Fruit fly (Drosophila melanogaster): Measurements from ENCODE around the gene CG34450.

Gene CG34450

DNA sequence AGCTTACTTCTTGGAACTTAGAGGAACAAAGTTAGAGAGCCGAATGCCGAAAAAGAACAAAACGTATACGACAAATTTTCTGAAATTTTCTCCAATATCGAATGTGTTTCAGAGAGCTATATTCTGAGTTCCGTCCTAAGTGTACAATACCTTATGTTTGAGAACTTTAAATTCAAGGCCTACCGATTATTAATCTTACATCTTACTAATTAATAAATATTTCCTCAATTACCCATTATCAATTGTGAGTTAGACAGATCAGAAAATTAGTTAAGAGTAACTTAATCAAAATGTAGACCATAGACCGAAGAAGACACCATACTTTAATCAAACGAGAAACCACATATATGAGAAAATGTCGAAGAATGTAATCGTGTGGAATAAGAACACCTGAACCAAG, at the start of gene CG34450:
Gene CG34450 (minus strand): TSS at position 101 of the 400 bp plus-strand sequence.
- TF ChIP-seq Dll (optimal IDR thresholded peaks at IDR 0.05) = no peak
- no peak for TF ChIP-seq pan (optimal IDR thresholded peaks at IDR 0.05)
- no peak for TF ChIP-seq CG8478 (optimal IDR thresholded peaks at IDR 0.05)
- TF ChIP-seq EcR (GFP tag; optimal IDR thresholded peaks at IDR 0.05) = no peak
- TF ChIP-seq usp (GFP tag; optimal IDR thresholded peaks at IDR 0.05) = no peak

DNA sequence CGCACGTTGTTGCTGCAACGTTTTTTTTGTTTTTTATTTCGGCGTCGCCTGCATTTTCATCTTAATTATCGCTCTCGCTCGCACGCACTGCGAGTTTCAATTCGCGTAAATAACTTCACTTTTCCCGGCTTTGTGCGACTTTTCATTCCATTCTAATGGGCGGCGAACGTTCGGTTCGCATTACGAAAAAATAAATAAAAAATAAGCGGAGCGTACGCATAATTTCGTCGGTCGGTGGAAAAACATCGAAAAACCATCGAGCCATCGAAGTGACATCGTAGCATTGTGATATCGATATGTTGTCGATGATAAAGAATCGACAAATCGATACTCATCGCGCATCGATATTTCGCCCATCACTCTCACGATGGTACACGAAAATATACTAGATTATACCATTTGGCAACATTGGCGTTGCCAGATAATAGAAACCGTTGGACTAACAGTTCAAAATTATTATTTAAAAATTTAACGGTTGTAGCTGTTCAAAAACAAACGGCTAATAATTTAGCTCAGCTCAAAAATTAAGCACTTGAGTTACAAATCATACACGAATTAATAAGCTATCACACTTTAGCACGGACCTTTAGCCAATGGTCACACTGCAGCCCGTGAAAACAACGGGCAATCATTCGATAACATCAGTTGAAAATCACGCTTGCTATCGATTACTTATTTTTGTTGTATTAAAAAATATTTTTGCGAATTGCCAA, 25.9 kb upstream of the CG34450 start, which contains the start of the genes Zdhhc8 and BCL7-like:
Gene Zdhhc8 (minus strand): TSS at position 232 of the 713 bp plus-strand sequence.
Gene BCL7-like (plus strand): TSS at position 639 of the 713 bp plus-strand sequence.
- TF ChIP-seq psq (optimal IDR thresholded peaks at IDR 0.05) = no peak
- no peak for TF ChIP-seq usp (GFP tag; optimal IDR thresholded peaks at IDR 0.05)
- no peak for TF ChIP-seq pan (optimal IDR thresholded peaks at IDR 0.05)
- TF ChIP-seq CG8478 (optimal IDR thresholded peaks at IDR 0.05) = no peak
- TF ChIP-seq EcR (GFP tag; optimal IDR thresholded peaks at IDR 0.05) = no peak
- TF ChIP-seq Dll (optimal IDR thresholded peaks at IDR 0.05) = no peak

DNA sequence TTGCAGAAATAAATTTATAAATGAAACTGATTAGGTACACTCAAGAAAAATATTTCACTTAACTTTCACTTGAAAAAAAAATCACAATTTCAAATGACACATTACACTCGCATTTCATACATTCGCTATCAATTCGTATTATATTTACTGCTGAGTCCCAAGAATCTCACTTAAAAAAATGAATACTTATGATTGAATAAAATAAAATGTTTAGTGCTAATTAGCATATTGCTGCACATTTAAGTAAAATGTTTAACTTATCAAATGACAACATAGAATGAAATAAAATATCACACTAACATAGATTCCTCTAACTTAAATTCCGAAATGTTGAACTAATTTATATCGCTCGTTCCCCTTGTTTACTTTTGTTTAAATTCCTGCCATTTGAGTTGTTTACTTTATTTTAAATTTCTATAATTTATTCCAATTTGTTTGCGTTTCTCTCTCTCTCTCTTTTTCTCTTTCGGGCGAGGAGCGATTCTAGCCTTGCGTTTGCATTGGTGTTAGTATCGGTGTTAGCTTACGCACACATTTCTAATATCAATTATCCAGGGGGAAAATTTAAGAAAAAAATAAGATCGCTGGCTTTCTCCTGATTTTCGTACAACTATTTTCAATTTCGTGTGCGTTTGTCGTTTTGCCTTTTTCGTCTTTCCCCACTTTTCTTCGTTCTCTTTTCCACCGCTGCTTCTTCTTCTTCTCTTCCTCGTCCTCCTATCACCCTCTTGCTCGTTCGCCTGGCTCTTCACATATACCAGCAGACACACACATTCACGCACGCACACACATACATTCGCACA, 25.1 kb upstream of the CG34450 start:
- TF ChIP-seq pan (optimal IDR thresholded peaks at IDR 0.05) (no peak), usp (GFP tag; optimal IDR thresholded peaks at IDR 0.05) (no peak), Dll (optimal IDR thresholded peaks at IDR 0.05) (no peak), EcR (GFP tag; optimal IDR thresholded peaks at IDR 0.05) (no peak), psq (optimal IDR thresholded peaks at IDR 0.05) (no peak), CG8478 (optimal IDR thresholded peaks at IDR 0.05) (no peak)

DNA sequence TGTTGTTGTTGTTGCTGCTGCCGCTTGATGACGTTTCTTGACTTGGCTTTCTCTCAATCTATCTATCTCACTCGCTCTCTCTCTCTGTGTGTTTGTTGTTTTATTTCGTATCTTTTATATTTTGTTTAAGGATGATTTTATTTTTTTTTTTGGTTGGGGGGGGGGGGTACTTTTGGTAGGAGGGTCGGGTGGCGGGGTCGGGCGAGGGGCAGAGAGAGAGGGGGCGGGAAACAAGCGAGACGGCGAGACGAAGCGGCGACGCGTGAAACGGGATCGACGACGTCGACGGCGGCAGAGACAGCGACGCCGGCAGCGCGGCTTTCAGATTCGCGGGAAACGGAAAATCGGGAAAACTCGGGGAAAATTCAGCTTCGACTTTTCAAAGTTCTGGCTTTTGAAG, 24.5 kb upstream of the CG34450 start:
- TF ChIP-seq psq (optimal IDR thresholded peaks at IDR 0.05) (no peak), EcR (GFP tag; optimal IDR thresholded peaks at IDR 0.05) (no peak), pan (optimal IDR thresholded peaks at IDR 0.05) (no peak), CG8478 (optimal IDR thresholded peaks at IDR 0.05) (no peak), Dll (optimal IDR thresholded peaks at IDR 0.05) (no peak), usp (GFP tag; optimal IDR thresholded peaks at IDR 0.05) (no peak)

DNA sequence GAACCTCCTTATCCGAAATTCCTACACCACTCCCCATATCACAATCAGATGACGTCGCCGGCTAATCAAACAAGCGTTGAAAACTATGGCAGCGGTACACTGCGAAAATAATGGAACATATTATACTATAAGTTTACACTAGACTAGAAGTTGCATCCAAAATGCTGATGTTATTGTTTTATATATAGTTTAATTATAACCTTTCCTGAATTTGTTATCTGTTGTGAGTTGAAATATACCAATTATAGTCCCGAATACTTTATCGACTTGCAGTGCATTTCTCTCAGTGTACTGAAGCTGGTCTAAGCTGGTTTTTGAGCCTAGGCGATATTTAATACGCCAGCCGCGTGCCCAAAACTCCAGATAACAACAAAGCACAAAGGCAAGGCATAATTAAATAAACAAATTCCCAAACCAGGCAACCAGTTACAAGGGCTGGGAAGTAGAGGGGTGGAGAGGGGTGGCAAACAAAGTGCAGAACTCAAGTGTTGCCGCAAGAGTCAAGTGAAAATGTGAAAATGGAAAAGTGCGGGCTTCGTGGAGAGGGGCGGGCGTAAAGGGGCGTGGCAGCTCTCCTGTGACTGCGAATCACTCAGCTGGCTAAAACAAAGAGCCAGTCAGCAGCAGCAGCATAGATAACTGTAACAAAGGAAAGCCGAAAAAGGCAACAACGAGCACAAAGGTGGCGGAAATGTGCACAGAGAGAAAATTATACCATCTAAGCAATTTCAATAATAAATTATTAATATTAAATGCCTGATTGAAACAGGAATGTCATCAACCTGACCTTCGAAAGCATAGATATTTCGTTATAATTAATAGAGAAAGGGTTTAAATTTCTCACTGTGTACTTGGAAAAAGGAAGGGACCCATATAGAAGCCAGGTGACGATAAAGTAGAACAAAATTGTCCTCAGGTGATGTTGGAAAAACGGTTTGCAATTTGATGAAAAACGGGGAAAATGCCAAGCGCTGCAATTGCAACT, 22.1 kb upstream of the CG34450 start:
- no peak for TF ChIP-seq CG8478 (optimal IDR thresholded peaks at IDR 0.05)
- no peak for TF ChIP-seq usp (GFP tag; optimal IDR thresholded peaks at IDR 0.05)
- no peak for TF ChIP-seq pan (optimal IDR thresholded peaks at IDR 0.05)
- TF ChIP-seq psq (optimal IDR thresholded peaks at IDR 0.05) = no peak
- TF ChIP-seq Dll (optimal IDR thresholded peaks at IDR 0.05) = no peak
- no peak for TF ChIP-seq EcR (GFP tag; optimal IDR thresholded peaks at IDR 0.05)

DNA sequence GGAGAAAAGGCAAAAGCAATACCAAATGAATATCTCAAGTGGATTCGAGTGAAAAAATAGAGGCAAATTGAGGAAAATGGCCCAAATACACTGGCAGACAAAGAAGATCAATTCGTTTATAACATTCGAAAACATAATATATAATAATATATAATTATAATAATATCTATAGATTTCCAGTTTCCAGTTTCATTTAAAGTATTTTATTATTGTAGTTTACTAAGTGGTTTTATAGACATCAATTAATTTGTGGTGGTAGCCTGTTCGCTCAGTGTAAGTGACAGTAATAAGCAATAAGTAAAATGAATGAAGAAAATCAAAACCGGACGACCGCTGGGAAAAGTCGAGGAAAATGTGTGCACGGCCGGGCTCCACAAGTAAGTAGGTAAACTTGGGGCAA, 20.0 kb upstream of the CG34450 start:
- TF ChIP-seq CG8478 (optimal IDR thresholded peaks at IDR 0.05) = no peak
- TF ChIP-seq usp (GFP tag; optimal IDR thresholded peaks at IDR 0.05) = no peak
- TF ChIP-seq Dll (optimal IDR thresholded peaks at IDR 0.05) = no peak
- no peak for TF ChIP-seq pan (optimal IDR thresholded peaks at IDR 0.05)
- no peak for TF ChIP-seq EcR (GFP tag; optimal IDR thresholded peaks at IDR 0.05)
- no peak for TF ChIP-seq psq (optimal IDR thresholded peaks at IDR 0.05)

DNA sequence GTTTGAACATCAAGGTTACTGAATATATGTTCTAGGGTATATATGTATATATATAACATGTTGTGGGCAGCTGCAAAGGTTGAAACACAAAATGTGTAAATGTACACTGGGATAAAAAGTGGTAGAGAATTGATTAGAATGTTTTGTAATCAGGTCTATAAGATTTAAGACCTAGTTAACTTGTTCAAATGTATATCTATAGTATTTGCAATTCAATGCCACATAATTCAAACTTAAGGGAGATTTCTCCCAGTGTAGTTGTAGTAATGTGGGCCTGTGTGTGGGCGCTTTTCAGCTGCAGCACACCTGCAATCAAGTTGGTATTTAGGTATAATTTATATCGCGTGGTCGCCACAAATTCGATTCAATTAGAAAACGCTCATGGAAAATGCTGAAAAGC, 18.9 kb upstream of the CG34450 start:
- TF ChIP-seq CG8478 (optimal IDR thresholded peaks at IDR 0.05) (no peak), EcR (GFP tag; optimal IDR thresholded peaks at IDR 0.05) (no peak), Dll (optimal IDR thresholded peaks at IDR 0.05) (no peak), psq (optimal IDR thresholded peaks at IDR 0.05) (no peak), pan (optimal IDR thresholded peaks at IDR 0.05) (no peak), usp (GFP tag; optimal IDR thresholded peaks at IDR 0.05) (no peak)

DNA sequence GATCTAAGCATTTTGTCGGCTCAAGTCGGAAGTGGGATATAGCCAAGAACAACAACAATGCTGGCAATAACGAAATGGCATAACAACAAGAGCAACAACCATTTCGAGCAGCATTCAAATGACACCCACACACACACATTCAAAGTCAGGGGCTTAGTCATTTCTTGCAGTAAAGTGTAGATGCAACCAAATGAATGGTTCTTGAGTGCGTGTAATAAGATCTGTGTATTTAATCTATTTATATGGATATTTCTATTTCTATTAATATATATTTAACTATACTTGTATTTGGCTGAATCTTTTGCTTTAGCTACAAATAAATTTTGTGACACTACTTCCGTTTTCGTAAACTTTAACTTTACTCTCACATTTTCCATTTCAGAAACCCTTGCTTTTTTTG, 17.5 kb upstream of the CG34450 start:
- TF ChIP-seq EcR (GFP tag; optimal IDR thresholded peaks at IDR 0.05) = no peak
- no peak for TF ChIP-seq usp (GFP tag; optimal IDR thresholded peaks at IDR 0.05)
- TF ChIP-seq Dll (optimal IDR thresholded peaks at IDR 0.05) = no peak
- no peak for TF ChIP-seq pan (optimal IDR thresholded peaks at IDR 0.05)
- TF ChIP-seq CG8478 (optimal IDR thresholded peaks at IDR 0.05) = no peak
- no peak for TF ChIP-seq psq (optimal IDR thresholded peaks at IDR 0.05)

DNA sequence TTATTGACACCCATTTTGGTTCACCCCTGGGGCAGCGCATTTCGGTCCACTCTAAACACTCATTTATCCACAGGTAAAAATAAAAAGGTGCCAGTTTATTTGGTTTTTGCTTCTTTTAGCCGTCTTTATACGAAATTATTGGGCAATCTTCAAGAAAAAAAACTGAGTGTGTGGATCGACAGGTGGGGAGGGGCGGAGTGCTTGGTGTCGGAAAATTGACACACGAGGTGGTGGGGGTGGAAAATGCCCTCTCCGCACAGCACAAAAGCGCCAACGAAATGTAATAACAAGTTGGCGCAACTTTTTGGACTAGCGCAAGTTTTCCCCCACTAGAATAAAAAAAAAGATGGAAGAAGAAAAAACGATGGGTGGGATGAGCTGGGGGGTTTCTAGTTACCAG, 15.2 kb upstream of the CG34450 start:
- no peak for TF ChIP-seq pan (optimal IDR thresholded peaks at IDR 0.05)
- TF ChIP-seq Dll (optimal IDR thresholded peaks at IDR 0.05) = no peak
- TF ChIP-seq CG8478 (optimal IDR thresholded peaks at IDR 0.05) = no peak
- no peak for TF ChIP-seq usp (GFP tag; optimal IDR thresholded peaks at IDR 0.05)
- TF ChIP-seq psq (optimal IDR thresholded peaks at IDR 0.05) = no peak
- no peak for TF ChIP-seq EcR (GFP tag; optimal IDR thresholded peaks at IDR 0.05)

DNA sequence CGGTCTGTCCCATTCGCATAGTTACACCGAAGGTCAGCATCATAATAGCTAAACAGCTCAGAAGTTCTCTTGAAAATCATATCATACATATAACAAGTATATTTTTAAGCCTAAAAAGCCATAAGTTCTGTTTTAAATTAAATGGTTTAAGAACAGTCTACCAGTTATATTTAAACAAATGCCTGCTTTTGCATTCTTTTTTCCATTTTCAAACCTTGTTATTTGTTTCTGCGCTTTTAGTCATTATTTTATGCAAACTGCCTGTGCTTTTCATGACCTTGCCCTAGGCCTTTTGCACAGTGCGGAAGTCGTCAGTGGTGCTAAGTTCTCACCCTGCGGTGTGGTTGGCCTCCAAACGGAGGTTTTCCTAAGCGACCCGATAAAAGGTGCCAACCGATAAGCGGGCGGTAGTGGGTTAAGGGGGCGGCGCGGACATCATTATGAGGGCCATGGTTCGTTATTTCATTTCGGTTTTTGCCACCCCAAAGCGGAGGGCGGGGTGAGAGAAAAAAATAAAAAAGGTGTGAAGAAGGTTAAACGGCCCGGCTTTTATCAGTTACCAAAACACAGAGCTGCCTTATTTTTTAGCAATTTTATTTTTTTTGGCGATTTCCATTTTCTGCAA, 14.3 kb upstream of the CG34450 start:
- no peak for TF ChIP-seq pan (optimal IDR thresholded peaks at IDR 0.05)
- no peak for TF ChIP-seq EcR (GFP tag; optimal IDR thresholded peaks at IDR 0.05)
- TF ChIP-seq Dll (optimal IDR thresholded peaks at IDR 0.05) = no peak
- TF ChIP-seq CG8478 (optimal IDR thresholded peaks at IDR 0.05) = no peak
- TF ChIP-seq usp (GFP tag; optimal IDR thresholded peaks at IDR 0.05) = no peak
- TF ChIP-seq psq (optimal IDR thresholded peaks at IDR 0.05) = no peak

All from whole organism.